Worm (Caenorhabditis elegans) whole organism, L1 larva: ENCODE results near the gene ZK899.1.

Source experiments
- C04F5.9 ChIP-seq: sonication (generic microtip); optimal IDR thresholded peaks from 2 replicates; lab custom pipeline; 2016; ENCODE audit warnings: missing genetic modification characterization, missing compliant biosample characterization
- C34B4.2 ChIP-seq: sonication (generic microtip); optimal IDR thresholded peaks from 2 replicates; lab custom pipeline; 2017; ENCODE audit warnings: mild to moderate bottlenecking, missing genetic modification characterization, missing compliant biosample characterization
- alr-1 ChIP-seq: fragments of 200-800 bp; sonication (Bioruptor generic); optimal IDR thresholded peaks from 2 replicates; lab custom pipeline; 2018; ENCODE audit warnings: borderline replicate concordance, mild to moderate bottlenecking, missing genetic modification characterization, missing compliant biosample characterization
- ceh-90 ChIP-seq: sonication (generic microtip); optimal IDR thresholded peaks from 2 replicates; lab custom pipeline; 2016; ENCODE audit warnings: missing genetic modification characterization, missing compliant biosample characterization
- dpl-1 ChIP-seq, 3 experiments: fragments of 150-350 bp in 2 of 3; sonication (generic microtip) in 1 of 3; optimal IDR thresholded peaks; 2 replicates each; lab custom pipeline; 2014 to 2017; ENCODE audit warnings: missing biosample characterization in 3 of 3, missing genetic modification characterization in 3 of 3, missing genetic modification reagents in 3 of 3
- efl-1 ChIP-seq, 4 experiments: fragments of 150-350 bp; optimal IDR thresholded peaks in 3 of 4; peaks in 1 of 4; 1 replicate in 1 of 4; 2 replicates in 3 of 4; lab custom pipeline; 2014; ENCODE audit warnings: missing biosample characterization in 2 of 4, missing genetic modification characterization in 2 of 4, missing genetic modification reagents in 2 of 4
- efl-3 ChIP-seq: fragments of 200-800 bp; sonication (Bioruptor generic); optimal IDR thresholded peaks from 2 replicates; lab custom pipeline; 2018; ENCODE audit warnings: mild to moderate bottlenecking, missing genetic modification characterization, missing compliant biosample characterization
- egl-13 ChIP-seq: sonication (generic microtip); optimal IDR thresholded peaks from 2 replicates; lab custom pipeline; 2016; ENCODE audit warnings: missing genotype, missing genetic modification reagents, missing genetic modification characterization, missing compliant biosample characterization
- egl-27 ChIP-seq, 2 experiments: fragments of 150-350 bp in 1 of 2; sonication (generic microtip); optimal IDR thresholded peaks; 3 replicates each; lab custom pipeline; 2017 to 2018; ENCODE audit warnings: missing biosample characterization in 2 of 2, missing genetic modification characterization in 2 of 2, missing genetic modification reagents in 2 of 2
- elt-2 ChIP-seq: sonication (generic microtip); optimal IDR thresholded peaks from 2 replicates; lab custom pipeline; 2016; ENCODE audit warnings: missing genetic modification characterization, mild to moderate bottlenecking, inconsistent platforms, missing compliant biosample characterization, missing genetic modification reagents
- elt-3 ChIP-seq, 6 experiments: fragments of 150-350 bp in 1 of 6; sonication (generic microtip); optimal IDR thresholded peaks; 2 replicates each; lab custom pipeline; 2017 to 2018; ENCODE audit warnings: missing biosample characterization in 6 of 6, missing genetic modification characterization in 6 of 6, inconsistent platforms in 1 of 6
- hlh-17 ChIP-seq: fragments of 200-800 bp; sonication (Bioruptor generic); optimal IDR thresholded peaks from 2 replicates; lab custom pipeline; 2018; ENCODE audit warnings: missing genetic modification characterization, mild to moderate bottlenecking, missing compliant biosample characterization, moderate library complexity, borderline replicate concordance
- irx-1 ChIP-seq: sonication (generic microtip); optimal IDR thresholded peaks from 2 replicates; lab custom pipeline; 2016; ENCODE audit warnings: missing genetic modification characterization, missing compliant biosample characterization
- jun-1 ChIP-seq: fragments of 150-350 bp; optimal IDR thresholded peaks from 2 replicates; lab custom pipeline; 2014; ENCODE audit warnings: missing biosample characterization, missing genetic modification reagents, missing genetic modification characterization
- lin-14 ChIP-seq: fragments of 200-800 bp; sonication (Bioruptor generic); optimal IDR thresholded peaks from 2 replicates; lab custom pipeline; 2018; ENCODE audit warnings: mild to moderate bottlenecking, missing genetic modification characterization, moderate library complexity, missing compliant biosample characterization
- lin-15B ChIP-seq: fragments of 150-350 bp; sonication (generic microtip); optimal IDR thresholded peaks from 3 replicates; lab custom pipeline; 2014; ENCODE audit warnings: missing biosample characterization, missing genetic modification characterization
- lin-35 ChIP-seq, 2 experiments: fragments of 150-350 bp; optimal IDR thresholded peaks; 2 replicates each; lab custom pipeline; 2014; ENCODE audit warnings: missing biosample characterization in 2 of 2, missing genetic modification characterization in 2 of 2, missing genetic modification reagents in 2 of 2
- lir-3 ChIP-seq: sonication (generic microtip); optimal IDR thresholded peaks from 2 replicates; lab custom pipeline; 2016; ENCODE audit warnings: mild to moderate bottlenecking, missing genetic modification characterization, moderate library complexity, missing compliant biosample characterization; ENCODE audit not compliant: poor library complexity
- mab-9 ChIP-seq: fragments of 200-800 bp; sonication (Bioruptor generic); IDR thresholded peaks from 2 replicates; pipeline ENCODE4 v1.3.6; 2022; ENCODE audit warnings: missing genetic modification reagents, missing genetic modification characterization, missing compliant biosample characterization
- mdl-1 ChIP-seq, 2 experiments: fragments of 150-350 bp; optimal IDR thresholded peaks; 2 replicates each; lab custom pipeline; 2014 to 2017; ENCODE audit warnings: missing biosample characterization in 2 of 2, missing genetic modification characterization in 2 of 2, inconsistent platforms in 1 of 2
- mef-2 ChIP-seq: fragments of 150-350 bp; optimal IDR thresholded peaks from 2 replicates; lab custom pipeline; 2014; ENCODE audit warnings: missing biosample characterization, missing genetic modification characterization
- mep-1 ChIP-seq: fragments of 150-350 bp; optimal IDR thresholded peaks from 2 replicates; lab custom pipeline; 2014; ENCODE audit warnings: missing biosample characterization, missing genetic modification characterization
- nhr-11 ChIP-seq: fragments of 150-350 bp; optimal IDR thresholded peaks from 2 replicates; lab custom pipeline; 2014; ENCODE audit warnings: missing biosample characterization, missing genetic modification characterization
- nhr-20 ChIP-seq: sonication (generic microtip); optimal IDR thresholded peaks from 2 replicates; lab custom pipeline; 2016; ENCODE audit warnings: mild to moderate bottlenecking, missing genetic modification characterization, missing compliant biosample characterization
- nhr-47 ChIP-seq: sonication (generic microtip); optimal IDR thresholded peaks from 2 replicates; lab custom pipeline; 2016; ENCODE audit warnings: mild to moderate bottlenecking, missing genetic modification characterization, moderate library complexity, missing compliant biosample characterization
- nhr-71 ChIP-seq: sonication (generic microtip); optimal IDR thresholded peaks from 2 replicates; lab custom pipeline; 2016; ENCODE audit warnings: mild to moderate bottlenecking, missing genetic modification characterization, moderate library complexity, missing compliant biosample characterization
- nhr-76 ChIP-seq: sonication (generic microtip); optimal IDR thresholded peaks from 2 replicates; lab custom pipeline; 2017; ENCODE audit warnings: missing biosample characterization, missing genetic modification characterization
- nhr-84 ChIP-seq: sonication (generic microtip); optimal IDR thresholded peaks from 2 replicates; lab custom pipeline; 2017; ENCODE audit warnings: missing biosample characterization, missing genetic modification characterization
- nhr-85 ChIP-seq: sonication (generic microtip); peaks from one replicate; lab custom pipeline; 2016; ENCODE audit warnings: missing genetic modification characterization, inconsistent platforms, missing compliant biosample characterization
- nhr-90 ChIP-seq: sonication (generic microtip); optimal IDR thresholded peaks from 2 replicates; lab custom pipeline; 2016; ENCODE audit warnings: mild to moderate bottlenecking, missing genetic modification characterization, missing compliant biosample characterization; ENCODE audit not compliant: poor library complexity
- pax-3 ChIP-seq: fragments of 200-800 bp; sonication (Bioruptor generic); optimal IDR thresholded peaks from 2 replicates; lab custom pipeline; 2018; ENCODE audit warnings: mild to moderate bottlenecking, missing genetic modification characterization, moderate library complexity, missing compliant biosample characterization
- pqm-1 ChIP-seq: sonication (generic microtip); optimal IDR thresholded peaks from 3 replicates; lab custom pipeline; 2017; ENCODE audit warnings: missing biosample characterization, missing genetic modification characterization
- skn-1 ChIP-seq: fragments of 150-350 bp; optimal IDR thresholded peaks from 2 replicates; lab custom pipeline; 2014; ENCODE audit warnings: missing biosample characterization, missing genetic modification characterization
- snpc-4 ChIP-seq: fragments of 150-350 bp; optimal IDR thresholded peaks from 2 replicates; lab custom pipeline; 2014; ENCODE audit warnings: missing biosample characterization, missing genetic modification characterization
- sup-37 ChIP-seq: fragments of 200-800 bp; sonication (Bioruptor generic); optimal IDR thresholded peaks from 2 replicates; lab custom pipeline; 2018; ENCODE audit warnings: mild to moderate bottlenecking, missing genetic modification characterization, missing compliant biosample characterization
- swsn-7 ChIP-seq: sonication (generic microtip); optimal IDR thresholded peaks from 2 replicates; lab custom pipeline; 2016; ENCODE audit warnings: missing genetic modification characterization, missing compliant biosample characterization
- unc-130 ChIP-seq: fragments of 150-350 bp; optimal IDR thresholded peaks from 2 replicates; lab custom pipeline; 2017; ENCODE audit warnings: missing biosample characterization, missing genetic modification characterization, inconsistent platforms
- unc-30 ChIP-seq: sonication (generic microtip); optimal IDR thresholded peaks from 2 replicates; lab custom pipeline; 2017; ENCODE audit warnings: missing biosample characterization, missing genetic modification characterization
- unc-62 ChIP-seq: fragments of 150-350 bp; optimal IDR thresholded peaks from 2 replicates; lab custom pipeline; 2014; ENCODE audit warnings: missing biosample characterization, missing genetic modification reagents, missing genetic modification characterization
- unc-86 ChIP-seq: sonication (generic microtip); optimal IDR thresholded peaks from 2 replicates; lab custom pipeline; 2016; ENCODE audit warnings: missing genetic modification characterization, missing compliant biosample characterization
- unc-98 ChIP-seq: fragments of 200-800 bp; sonication (Bioruptor generic); IDR thresholded peaks from 2 replicates; pipeline ENCODE4 v1.3.6; 2022; ENCODE audit warnings: missing genetic modification characterization, missing compliant biosample characterization
- vab-15 ChIP-seq: sonication (generic microtip); optimal IDR thresholded peaks from 2 replicates; lab custom pipeline; 2017; ENCODE audit warnings: missing genotype, mild to moderate bottlenecking, missing genetic modification characterization, missing compliant biosample characterization
- zag-1 ChIP-seq: fragments of 150-350 bp; optimal IDR thresholded peaks from 2 replicates; lab custom pipeline; 2014; ENCODE audit warnings: missing biosample characterization, missing genetic modification characterization
- zip-4 ChIP-seq: fragments of 200-800 bp; sonication (Bioruptor generic); optimal IDR thresholded peaks from 2 replicates; lab custom pipeline; 2018; ENCODE audit warnings: mild to moderate bottlenecking, missing genetic modification characterization, moderate library complexity, missing compliant biosample characterization
- ztf-4 ChIP-seq: fragments of 150-350 bp; optimal IDR thresholded peaks from 2 replicates; lab custom pipeline; 2014; ENCODE audit warnings: missing biosample characterization, missing genetic modification characterization

The ZK899.1 gene

DNA sequence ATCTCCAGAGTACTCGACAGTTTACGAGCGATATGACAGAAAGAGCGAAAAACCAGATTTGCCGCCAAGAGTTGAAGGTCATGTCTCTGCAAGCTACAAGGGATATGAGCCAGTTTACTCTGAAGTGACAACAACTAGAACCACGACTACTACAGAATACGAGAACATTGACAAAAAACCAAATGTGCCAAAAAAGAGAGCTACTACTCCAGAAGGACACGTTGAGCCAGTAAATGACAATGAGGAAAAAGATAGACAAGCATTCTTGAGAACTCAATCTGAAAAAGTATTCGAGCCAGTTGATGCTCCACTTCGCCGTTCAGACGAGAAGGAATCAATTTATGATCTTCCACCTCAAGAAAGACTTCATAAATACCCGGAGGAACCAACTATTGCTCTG, 29.1 kb upstream of the ZK899.1 start:
- TF ChIP-seq unc-30 (tag; lab: Kevin White, UChicago) (no peak), zip-4 (no peak), efl-3 (GFP tag; lab: Kevin White, UChicago) (no peak), mep-1 (tag; lab: Kevin White, UChicago) (no peak), nhr-85 (tag; lab: Kevin White, UChicago) (no peak), vab-15 (tag; lab: Kevin White, UChicago) (no peak), egl-27 (tag; optimal IDR thresholded peaks at IDR 0.05; lab: Kevin White, UChicago) (no peak), lin-15B (tag; lab: Kevin White, UChicago) (no peak), dpl-1 (GFP tag; optimal IDR thresholded peaks at IDR 0.05; lab: Kevin White, UChicago) (no peak), nhr-47 (no peak), C04F5.9 (tag; lab: Kevin White, UChicago) (no peak), ceh-90 (tag; lab: Kevin White, UChicago) (no peak), lir-3 (no peak), alr-1 (tag; lab: Kevin White, UChicago) (no peak)

DNA sequence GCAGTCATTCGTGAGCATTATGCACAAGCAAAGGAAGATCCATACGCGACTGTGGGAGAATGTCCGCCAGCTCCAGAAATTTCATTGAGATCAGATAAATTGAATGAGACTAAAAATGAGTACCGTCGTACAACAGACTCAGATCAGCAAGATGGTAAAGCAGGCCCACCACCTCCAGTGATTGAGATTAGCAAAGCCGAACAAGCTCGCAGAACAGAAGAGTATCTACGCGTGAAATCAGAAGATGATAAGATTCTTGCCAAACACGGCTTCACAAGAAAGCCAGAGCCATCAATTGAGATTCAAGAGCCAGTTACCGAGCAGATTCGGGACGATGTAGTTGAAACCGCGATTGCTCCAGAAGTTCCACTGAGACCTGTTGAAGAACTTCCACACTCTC, 28.5 kb upstream of the ZK899.1 start:
- TF ChIP-seq efl-1 (optimal IDR thresholded peaks at IDR 0.05; lab: Kevin White, UChicago) (no peak), efl-1 (GFP tag; optimal IDR thresholded peaks at IDR 0.05 in 1 of 2; lab: Kevin White, UChicago) (peak in 1 of 2 experiments; percentile 90), lin-15B (tag; lab: Kevin White, UChicago) (no peak), lir-3 (no peak), irx-1 (no peak), egl-13 (tag; lab: Kevin White, UChicago) (no peak), mab-9 (GFP tag; lab: Robert Waterston, UW) (no peak), pax-3 (tag; lab: Kevin White, UChicago) (no peak)

DNA sequence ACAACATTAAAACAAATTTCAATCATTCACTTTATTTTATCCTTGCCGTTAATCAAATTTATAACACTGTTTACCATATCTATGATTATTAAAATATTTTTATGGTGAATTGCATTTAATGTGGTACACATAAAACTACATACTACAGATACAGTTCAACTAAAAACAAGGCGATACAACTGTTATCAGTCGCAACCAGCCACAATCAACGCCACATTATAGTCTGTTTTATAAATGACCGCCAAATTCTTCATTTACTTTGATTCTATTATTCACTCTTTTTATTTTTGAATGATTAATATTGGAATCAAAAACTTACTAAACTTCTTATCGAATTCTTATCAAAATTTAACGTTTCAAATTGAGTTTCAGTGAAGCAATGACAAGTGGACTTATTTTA, 18.4 kb upstream of the ZK899.1 start, which contains the start of gene B0272.4:
Gene B0272.4, plus strand, starts transcription at position 373 of the 400 bp plus-strand sequence.
- TF ChIP-seq mep-1 (tag; lab: Kevin White, UChicago) = no peak
- peak; percentile 7 for TF ChIP-seq lin-14 (GFP tag; lab: Kevin White, UChicago)
- TF ChIP-seq unc-130 = no peak
- peak; percentile 89 for TF ChIP-seq elt-2 (tag; lab: Kevin White, UChicago)
- peak in 1 of 2 experiments; percentile 29 for TF ChIP-seq lin-35 (GFP tag; optimal IDR thresholded peaks at IDR 0.05; lab: Kevin White, UChicago)
- peak; percentile 8 for TF ChIP-seq nhr-71 (tag; lab: Kevin White, UChicago)
- no peak for TF ChIP-seq dpl-1 (GFP tag; optimal IDR thresholded peaks at IDR 0.05; lab: Kevin White, UChicago)
- TF ChIP-seq nhr-11 (tag; lab: Kevin White, UChicago) = no peak
- TF ChIP-seq nhr-20 (tag; lab: Kevin White, UChicago) = peak; percentile 58
- TF ChIP-seq, all 84 proteins: peak for 5

DNA sequence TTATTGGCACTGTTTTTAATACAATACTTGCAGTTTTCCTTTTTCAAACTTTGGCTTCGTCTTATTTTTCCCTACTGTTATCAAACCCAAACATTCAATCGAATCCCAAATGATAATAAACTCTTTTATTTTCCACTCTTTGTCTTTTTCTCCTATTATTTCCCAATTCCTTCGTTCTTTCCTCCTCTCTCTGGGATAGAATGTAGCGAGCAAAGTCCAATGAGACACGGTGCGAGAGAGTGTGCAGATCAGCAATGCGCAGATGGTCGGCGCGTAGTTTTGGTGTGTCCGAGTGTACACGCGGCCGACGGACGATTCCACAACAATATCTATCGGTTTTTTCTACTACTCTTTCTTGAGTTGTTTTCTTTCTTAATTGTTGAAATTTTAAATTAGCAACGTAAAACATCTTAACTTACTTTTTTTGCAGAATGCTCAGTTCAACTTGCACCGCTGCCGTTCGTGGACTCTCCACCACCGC, 15.4 kb upstream of the ZK899.1 start, which contains the start of gene B0272.3:
Gene B0272.3, plus strand, starts transcription at position 431 of the 481 bp plus-strand sequence.
- TF ChIP-seq nhr-76 (tag; lab: Kevin White, UChicago) (no peak), pqm-1 (no peak), lin-14 (GFP tag; lab: Kevin White, UChicago) (peak; percentile 83), nhr-90 (tag; lab: Kevin White, UChicago) (peak; percentile 51), sup-37 (GFP tag; lab: Kevin White, UChicago) (no peak), elt-3 (tag; optimal IDR thresholded peaks at IDR 0.05; lab: Kevin White, UChicago) (peak in 5 of 6 experiments; percentile 4 to 54 (median 16)), unc-130 (no peak), C34B4.2 (tag; lab: Kevin White, UChicago) (no peak), unc-98 (GFP tag; lab: Robert Waterston, UW) (no peak), lir-3 (no peak), unc-62 (GFP tag; lab: Kevin White, UChicago) (no peak), nhr-84 (tag; lab: Kevin White, UChicago) (no peak), mef-2 (tag; lab: Kevin White, UChicago) (no peak), jun-1 (tag; lab: Kevin White, UChicago) (no peak), mep-1 (tag; lab: Kevin White, UChicago) (peak; percentile 36), skn-1 (tag; lab: Kevin White, UChicago) (peak; percentile 25), unc-86 (tag; lab: Kevin White, UChicago) (no peak), swsn-7 (peak; percentile 38), nhr-20 (tag; lab: Kevin White, UChicago) (peak; percentile 95), hlh-17 (GFP tag; lab: Kevin White, UChicago) (no peak), ztf-4 (tag; lab: Kevin White, UChicago) (peak; percentile 44), snpc-4 (tag; lab: Kevin White, UChicago) (no peak), mdl-1 (tag; optimal IDR thresholded peaks at IDR 0.05; lab: Kevin White, UChicago) (peak in 1 of 2 experiments; percentile 59), zag-1 (no peak)
